Worm (Caenorhabditis elegans) whole organism, L2 larva: ENCODE results near the gene idpp-5.

Source experiments
- F13H6.1 ChIP-seq: sonication (generic microtip); optimal IDR thresholded peaks from 2 replicates; lab custom pipeline; 2016; ENCODE audit warnings: missing genetic modification characterization, missing compliant biosample characterization
- ama-1 ChIP-seq: fragments of 150-350 bp; optimal IDR thresholded peaks from 2 replicates; lab custom pipeline; 2018; ENCODE audit warnings: inconsistent platforms
- blmp-1 ChIP-seq: sonication (generic microtip); optimal IDR thresholded peaks from 2 replicates; lab custom pipeline; 2017; ENCODE audit warnings: missing genetic modification characterization, mild to moderate bottlenecking, missing compliant biosample characterization, antibody characterized with exemption, moderate library complexity; ENCODE audit not compliant: insufficient read depth
- ceh-82 ChIP-seq: fragments of 150-350 bp; optimal IDR thresholded peaks from 2 replicates; lab custom pipeline; 2014; ENCODE audit warnings: missing biosample characterization, missing genetic modification characterization
- egl-27 ChIP-seq: sonication (generic microtip); optimal IDR thresholded peaks from 3 replicates; lab custom pipeline; 2017; ENCODE audit warnings: missing biosample characterization, missing genetic modification reagents, missing genetic modification characterization
- mdl-1 ChIP-seq, 2 experiments: fragments of 150-350 bp in 1 of 2; sonication (generic microtip) in 1 of 2; optimal IDR thresholded peaks; 2 replicates each; lab custom pipeline; 2017; ENCODE audit warnings: missing biosample characterization in 2 of 2, missing genetic modification characterization in 2 of 2
- nhr-25 ChIP-seq: fragments of 150-350 bp; sonication (generic microtip); optimal IDR thresholded peaks from 3 replicates; lab custom pipeline; 2014; ENCODE audit warnings: missing biosample characterization, missing genetic modification characterization
- unc-55 ChIP-seq: fragments of 150-350 bp; sonication (generic microtip); optimal IDR thresholded peaks from 3 replicates; lab custom pipeline; 2014; ENCODE audit warnings: missing biosample characterization, missing genetic modification reagents, missing genetic modification characterization

DNA sequence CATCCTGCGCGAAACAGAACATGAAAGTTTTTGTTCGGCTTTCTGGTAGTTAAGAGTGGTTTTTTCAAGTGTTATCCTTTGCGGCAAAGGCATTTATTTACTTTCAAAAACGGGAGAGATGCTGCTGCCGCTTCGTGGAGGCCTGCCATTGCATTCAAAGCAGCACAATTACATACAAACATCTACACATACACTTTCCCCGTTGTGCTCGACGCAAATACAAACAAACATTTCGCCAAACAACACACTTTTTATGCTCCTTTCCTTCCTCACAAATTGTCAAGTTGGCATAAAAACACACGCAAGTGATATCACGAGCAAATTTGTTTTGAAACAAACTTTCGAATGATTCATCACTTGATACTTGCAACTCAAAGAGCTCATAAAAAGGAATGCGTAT lies 33.6 kb upstream of the idpp-5 start:
- no peak for TF ChIP-seq mdl-1 (tag; optimal IDR thresholded peaks at IDR 0.05; lab: Kevin White, UChicago)
- no peak for TF ChIP-seq egl-27 (tag; lab: Kevin White, UChicago)
- TF ChIP-seq nhr-25 (tag; lab: Kevin White, UChicago) = no peak
- TF ChIP-seq ceh-82 (tag; lab: Kevin White, UChicago) = no peak
- TF ChIP-seq blmp-1 (tag; lab: Kevin White, UChicago) = no peak
- no peak for TF ChIP-seq ama-1 (lab: Kevin White, UChicago)
- no peak for TF ChIP-seq unc-55 (GFP tag; lab: Kevin White, UChicago)
- TF ChIP-seq F13H6.1 (tag; lab: Kevin White, UChicago) = peak; percentile 73
